Worm (Caenorhabditis elegans) whole organism, L4/young adult: ENCODE results near the gene aldo-1.

Experiments used
- W03F9.2 ChIP-seq: fragments of 150-350 bp; optimal IDR thresholded peaks from 2 replicates; lab custom pipeline; 2014; ENCODE audit warnings: missing biosample characterization, missing genetic modification characterization
- him-1 ChIP-seq: sonication (generic microtip); optimal IDR thresholded peaks from 2 replicates; lab custom pipeline; 2016; ENCODE audit warnings: missing genotype, missing genetic modification reagents, missing genetic modification characterization, missing compliant biosample characterization

ce11 chrIII:13546537-13546936 lies 18.2 kb downstream of the aldo-1 start, which contains the start of gene Y76A2B.4:
- TF ChIP-seq him-1 (tag; lab: Kevin White, UChicago) (no peak), W03F9.2 (tag; lab: Kevin White, UChicago) (no peak)
